Worm (Caenorhabditis elegans) whole organism, early embryonic: ENCODE data around the gene B0513.90.

Experiments
- B0310.2 ChIP-seq: sonication (generic microtip); optimal IDR thresholded peaks from 2 replicates; lab custom pipeline; 2016; ENCODE audit warnings: mild to moderate bottlenecking, missing genetic modification characterization, missing compliant biosample characterization
- aly-1 ChIP-seq: sonication (generic microtip); optimal IDR thresholded peaks from 2 replicates; lab custom pipeline; 2016; ENCODE audit warnings: missing genetic modification characterization, missing compliant biosample characterization
- ama-1 ChIP-seq: fragments of 150-350 bp; optimal IDR thresholded peaks from 2 replicates; lab custom pipeline; 2014
- ets-7 ChIP-seq: sonication (generic microtip); optimal IDR thresholded peaks from 2 replicates; lab custom pipeline; 2016; ENCODE audit warnings: missing genotype, missing genetic modification characterization, missing compliant biosample characterization
- flt-1 ChIP-seq: fragments of 200-800 bp; sonication (Bioruptor generic); IDR thresholded peaks from 2 replicates; pipeline ENCODE4 v1.3.6; 2022; ENCODE audit warnings: missing genetic modification characterization, missing compliant biosample characterization
- hmbx-1 ChIP-seq: sonication (generic microtip); optimal IDR thresholded peaks from 2 replicates; lab custom pipeline; 2016; ENCODE audit warnings: mild to moderate bottlenecking, missing genetic modification characterization, missing compliant biosample characterization
- hmg-4 ChIP-seq: fragments of 200-800 bp; sonication (Bioruptor generic); optimal IDR thresholded peaks from 2 replicates; lab custom pipeline; 2018; ENCODE audit warnings: mild to moderate bottlenecking, missing genetic modification characterization, missing compliant biosample characterization
- pes-1 ChIP-seq: fragments of 200-800 bp; sonication (Bioruptor generic); IDR thresholded peaks from 2 replicates; pipeline ENCODE4 v1.3.6; 2022; ENCODE audit warnings: missing genetic modification reagents, missing genetic modification characterization, missing compliant biosample characterization
- scrt-1 ChIP-seq: fragments of 200-800 bp; sonication (Bioruptor generic); IDR thresholded peaks from 2 replicates; pipeline ENCODE4 v1.3.6; 2022; ENCODE audit warnings: missing genetic modification characterization, missing compliant biosample characterization
- tbx-11 ChIP-seq: fragments of 200-800 bp; sonication (Bioruptor generic); IDR thresholded peaks from 2 replicates; pipeline ENCODE4 v1.3.6; 2022; ENCODE audit warnings: missing genetic modification characterization, missing compliant biosample characterization
- tbx-37 ChIP-seq: fragments of 200-800 bp; sonication (Bioruptor generic); conservative IDR thresholded peaks from 2 replicates; pipeline ENCODE4 v1.3.6; 2022; ENCODE audit warnings: missing genetic modification reagents, missing genetic modification characterization, missing compliant biosample characterization
- tra-4 ChIP-seq: sonication (generic microtip); optimal IDR thresholded peaks from 2 replicates; lab custom pipeline; 2017; ENCODE audit warnings: missing genetic modification characterization, missing compliant biosample characterization

DNA sequence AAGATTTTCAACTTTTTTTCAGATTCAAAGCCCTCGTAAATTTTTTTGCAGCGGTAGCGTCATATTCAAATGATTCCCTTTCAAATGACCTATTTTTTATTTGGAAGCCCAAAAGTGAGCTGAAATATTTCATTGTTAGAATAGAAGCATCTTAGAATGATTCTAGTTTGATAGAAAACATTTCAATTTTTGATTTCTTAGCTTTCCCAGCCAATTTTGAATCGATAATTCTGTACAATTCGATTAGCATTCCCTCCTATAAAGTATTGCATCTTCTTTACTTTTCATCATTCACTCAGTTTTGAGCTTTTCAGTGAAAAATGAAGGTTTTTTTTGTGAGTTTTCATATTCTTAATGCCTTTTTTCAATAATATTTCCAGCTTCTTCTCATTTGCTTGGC, at the start of gene B0513.90:
- TF ChIP-seq tbx-37 (no peak), ama-1 (lab: Kevin White, UChicago) (no peak), hmg-4 (GFP tag; lab: Kevin White, UChicago) (no peak), B0310.2 (tag; lab: Kevin White, UChicago) (no peak), pes-1 (no peak), aly-1 (no peak), hmbx-1 (tag; lab: Kevin White, UChicago) (no peak), tbx-11 (no peak), flt-1 (GFP tag; lab: Robert Waterston, UW) (no peak), ets-7 (tag; lab: Kevin White, UChicago) (no peak), tra-4 (no peak), scrt-1 (GFP tag; lab: Robert Waterston, UW) (no peak)
